Worm (Caenorhabditis elegans): ENCODE results near the gene rpoa-12.
"Not testable (repeated sequence)": the region's sequence is repeated elsewhere in the genome, so short reads cannot be mapped to it uniquely, and the experiment has no call there.

rpoa-12 gene

DNA sequence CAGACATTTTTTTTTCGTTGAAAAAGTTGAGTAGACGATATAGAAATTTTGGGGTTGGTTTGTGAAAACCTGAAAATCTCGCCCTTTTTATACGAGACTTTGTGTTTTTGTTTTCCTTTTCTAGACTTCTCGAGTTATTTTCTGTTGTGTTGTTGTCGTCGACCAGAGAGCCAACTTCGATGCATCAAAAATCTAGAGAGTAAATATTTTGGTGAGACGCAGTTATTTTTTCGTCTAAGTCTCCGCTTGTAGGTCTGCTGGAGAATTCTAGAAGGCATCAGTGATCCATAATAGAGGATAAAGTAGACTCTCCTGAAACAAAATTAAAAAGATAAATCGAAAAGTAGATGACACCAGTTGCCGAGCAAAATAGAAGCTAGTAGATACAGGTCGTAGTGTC, 41.3 kb upstream of the rpoa-12 start, which contains the start of gene F08H9.4:
F08H9.4 (minus strand) TSS at position 61 of the 400 bp plus-strand sequence.
- TF ChIP-seq unc-55 (GFP tag; optimal IDR thresholded peaks at IDR 0.05) (peak; percentile 20), lin-13 (GFP tag; optimal IDR thresholded peaks at IDR 0.05) (no peak), sma-9 (GFP tag; optimal IDR thresholded peaks at IDR 0.05) (no peak), sma-9 (tag; optimal IDR thresholded peaks at IDR 0.05) (no peak), snpc-4 (tag; optimal IDR thresholded peaks at IDR 0.05) (no peak), C34F6.9 (tag; optimal IDR thresholded peaks at IDR 0.05) (peak; percentile 45), nhr-129 (tag; optimal IDR thresholded peaks at IDR 0.05) (peak; percentile 0)

DNA sequence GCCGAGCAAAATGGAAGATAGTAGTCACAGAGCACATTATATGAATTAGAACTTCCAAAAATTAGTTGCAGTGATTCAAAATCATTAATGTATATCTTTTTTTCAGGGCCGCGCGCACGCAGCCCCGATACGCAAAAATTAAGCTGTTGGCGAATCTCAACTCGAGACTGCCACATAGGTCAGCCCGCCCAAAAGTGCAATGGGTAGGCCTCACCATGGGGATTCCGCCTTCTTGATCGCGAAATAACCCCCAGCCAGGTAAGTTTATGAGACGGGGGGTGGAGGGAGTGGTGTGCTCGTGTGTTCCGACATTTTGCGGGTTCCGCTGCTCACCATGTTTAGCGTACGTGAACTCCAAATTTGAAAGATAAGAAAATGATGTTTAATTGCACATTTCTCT, 40.0 kb upstream of the rpoa-12 start, which contains the start of gene F08H9.3:
F08H9.3 (minus strand) TSS at position 252 of the 400 bp plus-strand sequence.
- TF ChIP-seq sma-9 (GFP tag; optimal IDR thresholded peaks at IDR 0.05) (peak; percentile 39), snpc-4 (tag; optimal IDR thresholded peaks at IDR 0.05) (peak; percentile 85), gmeb-1 (tag; optimal IDR thresholded peaks at IDR 0.05) (peak; percentile 9)
- TF ChIP-seq sma-9 (tag; optimal IDR thresholded peaks at IDR 0.05): not testable (repeated sequence)

DNA sequence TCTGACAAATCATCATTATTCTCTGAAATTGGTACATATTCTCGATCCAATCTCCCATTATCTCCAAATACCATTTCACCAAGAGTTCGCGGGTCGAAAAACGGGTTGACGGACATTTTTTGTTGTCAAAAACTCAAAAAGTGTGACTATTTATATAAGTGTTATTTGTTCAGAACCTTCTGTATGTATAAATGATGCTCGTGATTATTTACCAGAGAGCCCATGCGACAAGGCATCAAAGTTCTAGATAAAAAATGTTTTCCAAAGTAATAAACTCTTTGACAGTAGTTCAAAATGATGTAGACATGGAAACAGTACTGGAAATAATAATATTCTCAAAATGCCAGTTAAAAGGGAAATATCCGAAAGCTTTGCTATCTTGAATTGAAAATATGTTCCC, 39.5 kb upstream of the rpoa-12 start:
- TF ChIP-seq lin-13 (GFP tag; optimal IDR thresholded peaks at IDR 0.05): no peak
- TF ChIP-seq nhr-23 (tag; optimal IDR thresholded peaks at IDR 0.05): no peak
- TF ChIP-seq dmd-4 (tag; optimal IDR thresholded peaks at IDR 0.05): no peak
- TF ChIP-seq nhr-10 (tag; optimal IDR thresholded peaks at IDR 0.05): no peak
- no peak for TF ChIP-seq ztf-1 (GFP tag; conservative IDR thresholded peaks at IDR 0.05)
- no peak for TF ChIP-seq lin-11 (tag; optimal IDR thresholded peaks at IDR 0.05)
- TF ChIP-seq nhr-25 (tag; optimal IDR thresholded peaks at IDR 0.05): no peak
- TF ChIP-seq R02D3.7 (tag; optimal IDR thresholded peaks at IDR 0.05): no peak
- no peak for TF ChIP-seq mbf-1 (tag; optimal IDR thresholded peaks at IDR 0.05)
- no peak for TF ChIP-seq fos-1 (tag; optimal IDR thresholded peaks at IDR 0.05)
- TF ChIP-seq elt-3 (tag; optimal IDR thresholded peaks at IDR 0.05): no peak

DNA sequence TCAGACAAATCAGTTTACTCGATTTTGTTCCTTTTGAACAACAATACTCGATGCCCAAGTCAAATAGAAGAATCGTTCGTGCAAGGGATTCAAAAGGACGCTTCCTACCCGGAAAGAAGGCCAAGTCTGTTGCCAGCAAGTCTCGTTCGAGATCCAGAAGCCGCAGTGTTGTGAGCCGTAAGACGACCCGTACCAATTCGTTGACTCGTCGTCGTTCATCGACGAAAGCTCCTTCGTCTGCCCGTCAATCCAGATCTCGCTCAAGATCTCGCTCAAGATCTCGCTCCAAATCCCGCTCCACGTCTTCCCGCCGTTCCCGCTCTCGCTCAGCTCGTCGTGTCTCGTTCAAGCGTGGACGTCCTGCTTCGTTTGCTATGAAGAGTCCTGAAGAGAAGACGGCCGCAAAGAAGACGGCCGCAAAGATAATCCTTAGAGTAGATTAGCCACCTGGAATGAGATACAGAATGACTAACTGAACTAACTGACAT, 37.6 kb upstream of the rpoa-12 start, which contains the start of gene F08H9.2:
F08H9.2 (plus strand) TSS at position 51 of the 488 bp plus-strand sequence.
- no peak for TF ChIP-seq nhr-23 (tag; optimal IDR thresholded peaks at IDR 0.05)
- TF ChIP-seq nhr-77 (tag; optimal IDR thresholded peaks at IDR 0.05): no peak
- TF ChIP-seq nhr-25 (tag; optimal IDR thresholded peaks at IDR 0.05): no peak
- TF ChIP-seq ama-1 (optimal IDR thresholded peaks at IDR 0.05): no peak
- no peak for TF ChIP-seq dmd-4 (tag; optimal IDR thresholded peaks at IDR 0.05)
- no peak for TF ChIP-seq crh-2 (tag; optimal IDR thresholded peaks at IDR 0.05)
- TF ChIP-seq nhr-21 (tag; optimal IDR thresholded peaks at IDR 0.05): no peak
- TF ChIP-seq nhr-6 (tag; optimal IDR thresholded peaks at IDR 0.05): no peak
- no peak for TF ChIP-seq F13H6.1 (tag; optimal IDR thresholded peaks at IDR 0.05)

DNA sequence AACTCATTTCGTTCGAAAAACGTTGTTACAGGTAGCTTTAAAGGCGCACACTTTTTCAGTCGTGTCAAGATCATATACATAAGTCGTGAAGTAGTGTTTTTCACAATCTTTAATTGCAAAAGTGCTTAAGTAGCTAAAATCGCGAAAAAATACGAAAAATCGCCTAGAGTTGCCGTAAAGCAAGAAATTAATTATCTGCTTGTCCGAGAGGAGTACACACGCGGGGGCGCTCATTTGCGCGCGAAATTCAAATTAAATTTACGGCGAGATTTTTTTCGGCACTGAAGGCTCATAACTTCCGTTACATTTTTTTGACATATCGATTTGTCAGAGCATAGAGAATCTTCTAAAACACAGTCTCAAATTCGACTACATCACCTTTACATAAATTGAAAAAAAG, 37.0 kb upstream of the rpoa-12 start:
- no peak for TF ChIP-seq gmeb-1 (tag; optimal IDR thresholded peaks at IDR 0.05)
- TF ChIP-seq ama-1 (optimal IDR thresholded peaks at IDR 0.05): no peak
- TF ChIP-seq sma-9 (GFP tag; optimal IDR thresholded peaks at IDR 0.05): no peak
- TF ChIP-seq sma-9 (tag; optimal IDR thresholded peaks at IDR 0.05): no peak
- no peak for TF ChIP-seq R02D3.7 (tag; optimal IDR thresholded peaks at IDR 0.05)
- TF ChIP-seq ztf-4 (tag; optimal IDR thresholded peaks at IDR 0.05): no peak
- no peak for TF ChIP-seq fos-1 (tag; optimal IDR thresholded peaks at IDR 0.05)
- no peak for TF ChIP-seq nhr-21 (tag; optimal IDR thresholded peaks at IDR 0.05)
- TF ChIP-seq mbf-1 (tag; optimal IDR thresholded peaks at IDR 0.05): no peak
- TF ChIP-seq nhr-25 (tag; optimal IDR thresholded peaks at IDR 0.05): no peak
- no peak for TF ChIP-seq mab-5 (tag; optimal IDR thresholded peaks at IDR 0.05)
- no peak for TF ChIP-seq dmd-4 (tag; optimal IDR thresholded peaks at IDR 0.05)
- TF ChIP-seq C34F6.9 (tag; optimal IDR thresholded peaks at IDR 0.05): no peak
- TF ChIP-seq zag-1 (tag; optimal IDR thresholded peaks at IDR 0.05): no peak
- no peak for TF ChIP-seq nhr-237 (tag; optimal IDR thresholded peaks at IDR 0.05)
- no peak for TF ChIP-seq F13H6.1 (tag; optimal IDR thresholded peaks at IDR 0.05)
- no peak for TF ChIP-seq alr-1 (tag; optimal IDR thresholded peaks at IDR 0.05)

DNA sequence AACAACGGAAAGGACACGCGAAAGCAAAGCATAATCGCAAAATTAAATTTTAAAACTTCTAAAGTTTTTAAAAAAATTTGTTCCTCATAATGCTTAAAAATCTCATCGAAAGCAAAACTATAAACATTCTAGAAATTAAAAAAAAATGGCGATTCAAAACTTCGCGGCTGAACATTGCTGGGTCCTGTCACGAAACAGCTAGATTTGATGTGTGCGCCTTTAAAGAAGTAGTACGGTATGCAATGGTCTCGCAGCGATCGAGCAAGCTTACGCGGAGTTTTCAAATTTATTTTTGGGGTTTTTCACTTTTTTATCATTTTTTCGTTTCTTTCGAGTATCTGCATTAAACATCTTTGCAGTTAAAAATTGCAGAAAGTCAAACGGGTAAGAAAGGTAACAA, 34.0 kb upstream of the rpoa-12 start, which contains the start of gene coh-3:
coh-3 (plus strand) TSS at position 353 of the 400 bp plus-strand sequence.
- no peak for TF ChIP-seq ZK546.5 (tag; optimal IDR thresholded peaks at IDR 0.05)
- no peak for TF ChIP-seq gmeb-1 (tag; optimal IDR thresholded peaks at IDR 0.05)
- no peak for TF ChIP-seq nhr-6 (tag; optimal IDR thresholded peaks at IDR 0.05)
- TF ChIP-seq lsy-2 (tag; optimal IDR thresholded peaks at IDR 0.05): no peak
- no peak for TF ChIP-seq ama-1 (optimal IDR thresholded peaks at IDR 0.05)
- no peak for TF ChIP-seq ceh-82 (tag; optimal IDR thresholded peaks at IDR 0.05)

All from whole organism, L2 larva.